Fruit fly (Drosophila melanogaster): ENCODE measurements around the gene Taf10b.

Gene Taf10b

DNA sequence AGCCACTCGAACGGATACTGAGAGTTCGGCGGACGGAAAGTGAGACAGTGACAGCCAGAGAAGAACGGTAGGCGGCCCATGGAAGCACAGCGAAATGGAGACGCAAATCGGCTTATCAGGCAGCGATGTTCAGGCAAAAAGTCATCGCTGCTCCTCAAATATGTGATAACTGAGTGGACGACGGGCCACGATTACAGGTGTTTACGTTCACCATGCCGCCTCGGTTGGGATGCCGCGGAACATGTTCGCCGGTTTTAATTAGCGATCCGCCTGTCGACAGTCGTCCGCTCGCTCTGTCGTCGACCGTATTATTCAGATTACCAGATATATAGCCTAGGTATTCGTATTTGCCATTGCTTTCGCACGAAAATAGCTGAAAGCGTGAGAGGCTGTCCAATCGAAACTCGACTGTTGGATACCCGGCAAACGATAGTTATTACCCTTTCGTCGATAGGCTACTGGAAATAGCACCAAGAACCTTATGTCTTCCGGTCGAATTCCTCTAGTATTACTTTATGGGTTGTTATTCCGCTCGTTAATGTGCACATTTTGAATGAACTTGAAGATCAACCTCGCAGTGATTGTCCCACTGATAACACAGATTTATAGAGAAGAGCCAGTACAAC lies 16.4 kb downstream of the Taf10b start:
- TF ChIP-seq Myc (optimal IDR thresholded peaks at IDR 0.05) (no peak), dmrt93B (GFP tag; optimal IDR thresholded peaks at IDR 0.05) (no peak), Mio (GFP tag; optimal IDR thresholded peaks at IDR 0.05) (no peak), Hr83 (GFP tag; optimal IDR thresholded peaks at IDR 0.05; ENCODE audit: poor library complexity, severe bottlenecking) (peak; percentile 1), br (GFP tag; optimal IDR thresholded peaks at IDR 0.05) (no peak), Dif (GFP tag; optimal IDR thresholded peaks at IDR 0.05; ENCODE audit: partially characterized antibody) (peak; percentile 57), HLH106 (tag; optimal IDR thresholded peaks at IDR 0.05) (no peak), Rel (GFP tag; optimal IDR thresholded peaks at IDR 0.05) (no peak), Rel (tag; optimal IDR thresholded peaks at IDR 0.05) (peak; percentile 70), Hnf4 (GFP tag; optimal IDR thresholded peaks at IDR 0.05) (peak; percentile 16), fru (GFP tag; optimal IDR thresholded peaks at IDR 0.05) (no peak), dl (GFP tag; optimal IDR thresholded peaks at IDR 0.05; ENCODE audit: insufficient read depth in 1 of 2, partially characterized antibody in 2 of 2) (peak in 1 of 2 experiments; percentile 13), sage (GFP tag; optimal IDR thresholded peaks at IDR 0.05) (no peak), h (GFP tag; optimal IDR thresholded peaks at IDR 0.05) (peak; percentile 54)

DNA sequence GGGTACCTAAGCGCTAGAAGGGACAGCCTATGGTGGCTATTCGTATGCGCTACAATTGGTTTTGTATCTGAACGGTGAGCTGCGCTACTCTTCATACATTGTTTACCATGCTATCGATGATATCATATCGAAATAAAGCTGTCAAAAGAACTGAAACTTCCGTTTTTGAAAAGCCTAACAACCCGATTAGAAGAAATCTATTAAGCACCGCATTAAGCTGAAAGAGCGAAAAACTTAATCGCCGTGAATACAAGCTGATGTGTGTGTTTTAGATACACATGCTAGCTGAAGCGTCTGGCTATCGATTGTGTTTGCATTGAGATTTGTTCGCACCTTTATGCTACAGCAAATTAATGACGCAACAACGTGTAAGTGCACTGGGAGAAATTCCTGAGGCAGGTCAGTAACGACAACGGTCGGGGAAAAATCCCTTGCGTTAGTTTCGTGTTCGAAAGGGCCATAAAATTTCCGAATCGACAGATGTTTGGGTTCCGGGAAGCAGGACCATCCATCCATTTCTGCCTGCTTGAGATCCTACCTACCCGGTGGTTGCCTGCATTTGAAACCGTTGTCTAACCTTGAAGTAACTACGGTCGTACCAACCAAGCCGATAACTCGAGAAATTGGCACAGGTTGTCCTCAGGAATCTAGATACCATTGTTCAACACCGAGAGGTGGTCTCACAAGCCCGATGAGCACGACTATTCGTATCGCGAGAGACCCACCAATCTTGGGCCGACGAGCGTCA lies 17.1 kb downstream of the Taf10b start:
- TF ChIP-seq Jra (GFP tag; optimal IDR thresholded peaks at IDR 0.05) (no peak), h (GFP tag; optimal IDR thresholded peaks at IDR 0.05) (peak; percentile 50), ey (GFP tag; optimal IDR thresholded peaks at IDR 0.05) (peak; percentile 40), Vsx2 (GFP tag; optimal IDR thresholded peaks at IDR 0.05; ENCODE audit: partially characterized antibody) (no peak), rgr (GFP tag; optimal IDR thresholded peaks at IDR 0.05) (peak; percentile 40), foxo (GFP tag; optimal IDR thresholded peaks at IDR 0.05) (peak in 1 of 2 experiments; percentile 60), Hnf4 (GFP tag; optimal IDR thresholded peaks at IDR 0.05) (no peak), Rel (GFP tag; optimal IDR thresholded peaks at IDR 0.05) (no peak), Rel (tag; optimal IDR thresholded peaks at IDR 0.05) (no peak), HLH106 (tag; optimal IDR thresholded peaks at IDR 0.05) (peak; percentile 19), br (GFP tag; optimal IDR thresholded peaks at IDR 0.05) (peak; percentile 13), CrebA (GFP tag; optimal IDR thresholded peaks at IDR 0.05; ENCODE audit: borderline replicate concordance) (no peak), fru (GFP tag; optimal IDR thresholded peaks at IDR 0.05) (peak; percentile 24), Hr78 (GFP tag; optimal IDR thresholded peaks at IDR 0.05) (no peak), OdsH (GFP tag; optimal IDR thresholded peaks at IDR 0.05) (peak; percentile 28), Dfd (GFP tag; optimal IDR thresholded peaks at IDR 0.05) (no peak), Abd-B (GFP tag; optimal IDR thresholded peaks at IDR 0.05) (no peak), N (GFP tag; optimal IDR thresholded peaks at IDR 0.05) (no peak), sv (GFP tag; optimal IDR thresholded peaks at IDR 0.05) (peak; percentile 66), CG9705 (GFP tag; optimal IDR thresholded peaks at IDR 0.05) (no peak), dsf (GFP tag; optimal IDR thresholded peaks at IDR 0.05; ENCODE audit: borderline replicate concordance) (no peak), woc (GFP tag; optimal IDR thresholded peaks at IDR 0.05) (peak; percentile 24), brk (GFP tag; optimal IDR thresholded peaks at IDR 0.05) (no peak), lola (GFP tag; optimal IDR thresholded peaks at IDR 0.05) (no peak)

DNA sequence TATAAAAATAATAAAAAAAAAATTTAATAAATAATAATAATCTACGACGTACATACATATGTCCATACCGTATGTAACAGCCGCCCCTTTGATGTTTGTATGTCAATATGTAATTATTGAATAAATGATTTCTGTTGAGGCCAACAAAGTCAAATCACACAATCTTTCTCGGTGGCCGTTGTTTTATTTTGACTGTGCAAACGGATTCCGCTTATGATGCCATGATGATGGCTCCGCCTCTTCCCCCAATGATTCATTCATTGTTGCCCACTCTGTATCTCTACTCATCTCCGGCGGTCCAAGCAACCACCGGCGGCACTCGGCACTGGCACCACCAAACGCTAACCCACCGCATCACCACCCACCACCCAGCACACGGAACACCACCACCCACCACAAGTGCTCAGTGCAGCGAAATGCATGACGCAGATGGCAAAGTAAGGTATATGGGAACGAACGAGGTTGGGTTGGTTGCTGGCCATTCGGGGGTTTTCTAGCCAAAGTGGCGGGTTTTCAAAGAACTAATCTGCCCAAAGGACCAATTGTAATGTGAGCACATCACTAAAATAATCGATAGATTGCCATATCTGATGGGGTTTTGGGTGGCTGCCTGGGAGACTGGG lies 18.4 kb downstream of the Taf10b start:
- TF ChIP-seq rgr (GFP tag; optimal IDR thresholded peaks at IDR 0.05): peak; percentile 7
- peak in 1 of 2 experiments; percentile 56 for TF ChIP-seq foxo (GFP tag; optimal IDR thresholded peaks at IDR 0.05)
- TF ChIP-seq ey (GFP tag; optimal IDR thresholded peaks at IDR 0.05): no peak
- TF ChIP-seq woc (GFP tag; optimal IDR thresholded peaks at IDR 0.05): peak; percentile 77
- no peak for TF ChIP-seq CG32264 (GFP tag; optimal IDR thresholded peaks at IDR 0.05)
- TF ChIP-seq Abd-B (GFP tag; optimal IDR thresholded peaks at IDR 0.05): no peak
- no peak for TF ChIP-seq Rel (GFP tag; optimal IDR thresholded peaks at IDR 0.05)
- TF ChIP-seq Rel (tag; optimal IDR thresholded peaks at IDR 0.05): peak; percentile 43
- TF ChIP-seq Sp1 (GFP tag; optimal IDR thresholded peaks at IDR 0.05): peak; percentile 15
- TF ChIP-seq Mio (GFP tag; optimal IDR thresholded peaks at IDR 0.05): no peak
- no peak for TF ChIP-seq N (GFP tag; optimal IDR thresholded peaks at IDR 0.05)
- peak; percentile 0 for TF ChIP-seq OdsH (GFP tag; optimal IDR thresholded peaks at IDR 0.05)
- TF ChIP-seq br (GFP tag; optimal IDR thresholded peaks at IDR 0.05): peak; percentile 26
- peak; percentile 14 for TF ChIP-seq h (GFP tag; optimal IDR thresholded peaks at IDR 0.05)
- TF ChIP-seq Myc (optimal IDR thresholded peaks at IDR 0.05): peak; percentile 81
- peak; percentile 0 for TF ChIP-seq Hr83 (GFP tag; optimal IDR thresholded peaks at IDR 0.05; ENCODE audit: poor library complexity, severe bottlenecking)
